Fruit fly (Drosophila melanogaster) whole organism, prepupa: ENCODE results near the gene CG43338.

ENCODE experiments used
- Blimp-1 ChIP-seq: fragments of 200-800 bp; sonication (Bioruptor generic); optimal IDR thresholded peaks from 3 replicates; lab custom pipeline; 2017; ENCODE audit warnings: missing biosample characterization, missing genetic modification characterization, mild to moderate bottlenecking, moderate library complexity, missing genetic modification reagents
- CG3032 ChIP-seq: fragments of 200-800 bp; optimal IDR thresholded peaks from 2 replicates; lab custom pipeline; 2019; ENCODE audit warnings: missing biosample characterization, mild to moderate bottlenecking, missing genetic modification characterization, moderate library complexity
- CG6276 ChIP-seq: fragments of 200-800 bp; sonication (Bioruptor generic); optimal IDR thresholded peaks from 2 replicates; lab custom pipeline; 2017; ENCODE audit warnings: missing biosample characterization, mild to moderate bottlenecking, missing genetic modification characterization
- CG8632 ChIP-seq: fragments of 200-800 bp; sonication (Bioruptor generic); optimal IDR thresholded peaks from 3 replicates; lab custom pipeline; 2016; ENCODE audit warnings: missing biosample characterization, missing genetic modification characterization
- CG9139 ChIP-seq: fragments of 200-800 bp; sonication (Bioruptor generic); optimal IDR thresholded peaks from 3 replicates; lab custom pipeline; 2017; ENCODE audit warnings: missing biosample characterization, mild to moderate bottlenecking, missing genetic modification characterization
- acj6 ChIP-seq: fragments of 200-800 bp; sonication (Bioruptor generic); optimal IDR thresholded peaks from 3 replicates; lab custom pipeline; 2016; ENCODE audit warnings: missing biosample characterization, missing genetic modification characterization
- dsx ChIP-seq: fragments of 200-800 bp; optimal IDR thresholded peaks from 3 replicates; lab custom pipeline; 2019; ENCODE audit warnings: missing biosample characterization, mild to moderate bottlenecking, missing genetic modification characterization, moderate library complexity; ENCODE audit not compliant: poor library complexity, severe bottlenecking

DNA sequence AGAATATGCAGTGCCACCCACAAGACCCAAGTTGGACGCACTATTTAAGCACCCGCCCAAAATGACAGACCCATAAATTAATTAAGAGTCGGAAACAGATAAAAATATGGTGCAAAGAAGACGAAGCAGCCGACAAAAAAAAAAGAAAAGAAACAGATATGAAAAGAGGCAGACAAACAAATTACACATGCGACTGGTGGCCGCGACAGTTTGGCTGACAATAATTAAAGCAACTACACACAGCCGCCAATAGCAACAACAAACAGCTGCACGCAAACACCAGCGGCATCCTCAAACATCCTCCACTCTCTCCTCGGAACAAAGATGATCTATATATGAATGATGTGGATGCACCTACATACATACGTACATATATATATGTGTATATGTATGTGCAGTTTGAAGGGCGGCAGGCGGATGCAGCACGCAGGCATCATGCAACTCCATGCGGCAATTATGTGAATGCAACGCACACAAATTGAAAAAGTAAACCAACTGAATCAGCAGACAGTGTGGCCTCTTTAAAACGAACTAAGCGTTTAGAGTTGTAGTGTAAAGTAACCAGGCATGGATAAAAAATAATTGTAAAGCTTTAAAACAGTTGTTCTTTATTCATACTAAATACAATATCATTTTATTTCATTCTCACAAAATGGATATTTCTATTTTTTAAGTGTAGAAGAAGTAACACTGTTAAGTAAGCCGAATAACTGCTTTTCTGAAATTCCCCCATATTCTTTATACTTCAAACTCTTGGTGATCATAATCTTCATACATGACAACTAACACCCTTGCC is 23.0 kb downstream of the CG43338 start:
- TF ChIP-seq CG3032: peak; percentile 11
- TF ChIP-seq dsx (GFP tag; lab: Kevin White, UChicago): peak; percentile 65
- TF ChIP-seq CG8632 (GFP tag; lab: Kevin White, UChicago): peak; percentile 56
- no peak for TF ChIP-seq CG6276 (GFP tag; lab: Kevin White, UChicago)
- no peak for TF ChIP-seq Blimp-1 (GFP tag; lab: Kevin White, UChicago)
- TF ChIP-seq CG9139 (GFP tag; lab: Kevin White, UChicago): peak; percentile 18
- TF ChIP-seq acj6 (GFP tag; lab: Kevin White, UChicago): peak; percentile 71
